Fruit fly (Drosophila melanogaster) S2 (cell line): ENCODE measurements around the gene Rsph3.

Source experiments
- CG8478 ChIP-seq: fragments of >200 bp; optimal IDR thresholded peaks from 2 replicates; lab custom pipeline; 2018
- CTCF ChIP-seq, 2 experiments: fragments of >200 bp; optimal IDR thresholded peaks; 2 replicates each; lab custom pipeline; 2018

Rsph3 gene

DNA sequence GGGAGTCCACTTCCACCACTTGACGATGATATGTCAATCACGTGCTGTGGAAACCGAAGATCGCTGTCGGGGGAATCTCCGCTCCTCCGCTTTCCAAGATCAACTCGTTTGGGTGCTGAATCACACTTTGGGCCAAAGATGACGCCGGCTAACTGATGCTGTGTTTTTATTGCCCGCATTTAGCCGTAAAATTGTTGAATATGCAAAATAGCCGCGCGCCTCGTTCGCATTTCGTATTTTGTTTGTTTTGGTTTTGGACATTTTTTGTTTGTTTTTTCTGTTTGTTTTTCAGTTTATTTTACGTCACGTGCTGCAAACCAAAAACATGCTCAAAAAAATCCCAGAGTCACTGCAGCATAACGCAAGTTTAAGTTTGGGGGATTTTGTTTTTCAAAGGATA lies 39.7 kb downstream of the Rsph3 start:
- TF ChIP-seq CTCF (optimal IDR thresholded peaks at IDR 0.05; lab: Kevin White, UChicago) (no peak), CG8478 (no peak)

DNA sequence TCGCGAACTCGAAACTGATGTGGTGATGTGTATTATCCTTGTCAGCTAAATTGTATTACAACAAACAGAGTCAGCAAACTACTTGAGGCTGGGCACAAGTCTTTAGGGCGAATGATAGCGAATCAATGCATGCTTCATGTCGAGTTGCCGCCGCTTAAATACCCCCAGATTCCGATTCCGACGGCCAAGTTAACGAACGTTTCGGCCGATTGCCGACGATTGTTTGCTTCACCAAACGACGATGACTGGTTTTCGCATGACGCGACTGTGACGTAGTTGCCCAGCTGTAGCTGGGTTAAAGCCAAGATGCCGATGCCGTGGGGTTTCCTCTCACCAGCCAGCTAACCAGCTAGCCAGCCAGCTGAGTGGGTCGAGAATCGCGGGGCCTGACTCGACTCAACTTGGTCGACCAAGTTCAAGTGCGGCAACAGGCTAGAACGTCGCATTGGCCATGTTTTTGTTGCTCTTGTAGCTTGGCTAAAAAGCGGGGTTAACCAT lies 43.6 kb downstream of the Rsph3 start, which contains the start of gene ple:
Gene ple (minus strand): TSS at position 134 of the 498 bp plus-strand sequence.
- TF ChIP-seq CTCF (optimal IDR thresholded peaks at IDR 0.05; lab: Kevin White, UChicago) (no peak), CG8478 (no peak)

DNA sequence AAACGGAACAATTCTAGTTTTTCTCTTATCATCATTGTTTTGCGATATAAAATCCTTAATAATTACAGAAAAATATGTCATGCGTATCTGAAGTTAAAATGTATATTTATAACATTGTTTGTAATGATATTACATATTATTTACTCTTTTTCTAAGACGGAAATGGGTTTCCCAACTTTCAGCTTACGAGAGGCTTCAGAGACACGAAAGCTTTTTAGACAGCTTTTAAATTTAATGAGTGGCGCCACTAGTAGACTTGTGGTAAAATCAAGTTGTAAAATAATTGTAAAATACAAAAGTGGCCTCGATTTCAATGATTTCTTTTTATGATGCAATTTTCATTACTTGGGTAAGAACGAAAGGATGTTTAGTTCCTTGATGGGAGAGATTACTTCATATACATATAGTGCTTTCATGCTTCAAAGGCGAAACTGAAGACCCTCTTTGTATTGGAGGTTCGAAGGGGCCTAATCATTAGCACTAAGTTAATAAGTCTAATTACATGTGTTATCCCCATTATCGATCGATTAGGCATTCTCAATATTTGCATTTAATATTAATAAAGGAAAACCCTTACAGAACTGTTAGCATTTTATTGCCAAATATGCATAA lies 53.9 kb downstream of the Rsph3 start:
- TF ChIP-seq CTCF (optimal IDR thresholded peaks at IDR 0.05; lab: Kevin White, UChicago): peak in 1 of 2 experiments; percentile 28
- no peak for TF ChIP-seq CG8478

DNA sequence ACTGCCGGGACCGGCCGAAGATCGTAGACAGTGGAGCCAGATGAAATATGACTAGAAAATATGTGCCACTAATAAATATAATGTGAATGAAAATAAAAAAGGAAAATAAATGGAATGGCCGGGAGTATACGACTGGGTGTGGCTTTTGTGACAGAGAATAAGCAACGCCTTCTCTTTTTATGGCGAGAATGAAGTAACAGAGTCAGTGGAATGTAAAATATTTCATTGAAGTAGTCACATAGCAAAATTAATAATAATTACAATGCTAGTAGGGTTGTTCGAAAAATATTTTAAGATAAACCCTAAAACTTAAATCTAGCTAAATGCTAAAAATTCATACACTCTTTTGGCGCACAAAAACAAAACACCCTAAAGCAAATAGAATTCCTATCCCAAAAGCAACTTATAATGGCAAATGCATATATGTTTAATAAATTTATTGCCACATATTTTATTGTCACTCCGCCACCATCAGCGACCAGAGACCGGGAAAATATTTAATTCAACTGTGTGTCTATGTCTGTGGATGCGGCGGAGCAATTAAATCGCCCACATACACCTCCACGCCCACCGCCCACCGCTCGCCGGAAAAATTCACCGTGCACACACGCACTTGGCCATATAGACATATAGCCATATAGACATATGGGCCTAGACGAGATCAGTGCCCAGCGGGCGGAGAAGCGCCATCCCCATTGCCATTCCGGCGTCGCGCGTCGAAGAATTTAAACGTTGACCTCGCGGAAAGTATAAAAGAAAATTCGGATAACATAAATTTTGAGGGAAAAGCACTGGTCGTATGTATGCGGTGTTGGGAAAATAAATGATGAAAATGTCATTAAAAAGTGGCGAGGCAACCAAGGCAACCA lies 56.1 kb downstream of the Rsph3 start:
- no peak for TF ChIP-seq CTCF (optimal IDR thresholded peaks at IDR 0.05; lab: Kevin White, UChicago)
- no peak for TF ChIP-seq CG8478
